1 fruit fly cellular context compared by ENCODE assay signal in genomic region chr4:787389-787822, dm6.
TF ChIP-seq lines count a peak whose summit lies in the region.

No protein-coding gene starts in this region.

TF ChIP-seq in whole organism, embryonic, 481 proteins besides CTCF, POLR2A, EP300 and RAD21 (continued from another document and continues in another):
- TF ChIP-seq CG7372 (GFP tag; IDR thresholded peaks at IDR 0.05; lab: Robert Waterston, UW) (no peak), CG6272 (GFP tag; IDR thresholded peaks at IDR 0.05; lab: Robert Waterston, UW) (no peak), CG4360 (GFP tag; IDR thresholded peaks at IDR 0.05; lab: Robert Waterston, UW) (no peak), Dip3 (GFP tag; optimal IDR thresholded peaks at IDR 0.05; lab: Kevin White, UChicago) (no peak), Max (GFP tag; optimal IDR thresholded peaks at IDR 0.05; lab: Kevin White, UChicago) (peak; percentile 7), CG17568 (GFP tag; optimal IDR thresholded peaks at IDR 0.05; lab: Kevin White, UChicago) (peak; percentile 34), Doc3 (GFP tag; IDR thresholded peaks at IDR 0.05; lab: Robert Waterston, UW; ENCODE audit: partially characterized antibody) (0 out of 3 replicates have a peak, but pooled peaks have one; percentile 35), CG33213 (GFP tag; optimal IDR thresholded peaks at IDR 0.05; lab: Kevin White, UChicago) (peak; percentile 10), sens (GFP tag; lab: Kevin White, UChicago) (peak; percentile 75), Trl (optimal IDR thresholded peaks at IDR 0.05; lab: Kevin White, UChicago) (no peak), Trl (GFP tag; optimal IDR thresholded peaks at IDR 0.05; lab: Kevin White, UChicago) (no peak), HLH4C (GFP tag; IDR thresholded peaks at IDR 0.05; lab: Robert Waterston, UW; ENCODE audit: partially characterized antibody) (peak; percentile 47; the same call in 2 of the 3 replicates), CG14667 (GFP tag; IDR thresholded peaks at IDR 0.05; lab: Robert Waterston, UW) (no peak), Chrac-16 (GFP tag; optimal IDR thresholded peaks at IDR 0.05; lab: Kevin White, UChicago) (no peak), insv (GFP tag; optimal IDR thresholded peaks at IDR 0.05; lab: Kevin White, UChicago) (no peak), sisA (GFP tag; IDR thresholded peaks at IDR 0.05; lab: Robert Waterston, UW) (no peak), da (GFP tag; optimal IDR thresholded peaks at IDR 0.05; lab: Kevin White, UChicago) (no peak), CG4617 (GFP tag; optimal IDR thresholded peaks at IDR 0.05; lab: Kevin White, UChicago; ENCODE audit: borderline replicate concordance) (peak; percentile 72), CG11247 (GFP tag; IDR thresholded peaks at IDR 0.05; lab: Robert Waterston, UW) (no peak), Dll (GFP tag; IDR thresholded peaks at IDR 0.05; lab: Robert Waterston, UW; ENCODE audit: partially characterized antibody) (peak; percentile 37; the same call in 2 of the 4 replicates), CG11456 (GFP tag; IDR thresholded peaks at IDR 0.05; lab: Robert Waterston, UW) (no peak), HLH3B (GFP tag; IDR thresholded peaks at IDR 0.05; lab: Robert Waterston, UW) (0 out of 2 replicates have a peak, but pooled peaks have one; percentile 20), vnd (GFP tag; IDR thresholded peaks at IDR 0.05; lab: Robert Waterston, UW; ENCODE audit: partially characterized antibody) (no peak), ab (GFP tag; optimal IDR thresholded peaks at IDR 0.05; lab: Kevin White, UChicago) (no peak), sr (GFP tag; IDR thresholded peaks at IDR 0.05; lab: Robert Waterston, UW) (no peak), sens-2 (GFP tag; IDR thresholded peaks at IDR 0.05; lab: Robert Waterston, UW) (no peak), CG3995 (GFP tag; optimal IDR thresholded peaks at IDR 0.05; lab: Kevin White, UChicago) (peak; percentile 37), CG15073 (GFP tag; optimal IDR thresholded peaks at IDR 0.05; lab: Kevin White, UChicago) (no peak), ara (GFP tag; IDR thresholded peaks at IDR 0.05; lab: Robert Waterston, UW) (no peak), CG8478 (optimal IDR thresholded peaks at IDR 0.05; lab: Kevin White, UChicago) (no peak), Jarid2 (GFP tag; optimal IDR thresholded peaks at IDR 0.05; lab: Kevin White, UChicago) (no peak), Hsf (GFP tag; optimal IDR thresholded peaks at IDR 0.05; lab: Kevin White, UChicago) (no peak), chinmo (GFP tag; IDR thresholded peaks at IDR 0.05; lab: Robert Waterston, UW; ENCODE audit: partially characterized antibody) (0 out of 4 replicates have a peak, but pooled peaks have one; percentile 32), stwl (tag; optimal IDR thresholded peaks at IDR 0.05; lab: Kevin White, UChicago) (peak; percentile 13), prd (optimal IDR thresholded peaks at IDR 0.05; lab: Kevin White, UChicago) (no peak), prd (GFP tag; IDR thresholded peaks at IDR 0.05; lab: Robert Waterston, UW) (no peak), pros (GFP tag; optimal IDR thresholded peaks at IDR 0.05; lab: Kevin White, UChicago) (no peak), lov (optimal IDR thresholded peaks at IDR 0.05; lab: Kevin White, UChicago) (no peak), lov (GFP tag; IDR thresholded peaks at IDR 0.05; lab: Robert Waterston, UW) (no peak), CG4730 (GFP tag; IDR thresholded peaks at IDR 0.05; lab: Robert Waterston, UW) (no peak), bbx (GFP tag; IDR thresholded peaks at IDR 0.05; lab: Robert Waterston, UW; ENCODE audit: partially characterized antibody) (peak; percentile 39; the same call in 1 of the 2 replicates), slbo (GFP tag; IDR thresholded peaks at IDR 0.05; lab: Robert Waterston, UW) (no peak), CG7357 (GFP tag; IDR thresholded peaks at IDR 0.05; lab: Robert Waterston, UW) (peak; percentile 78), NC2β (GFP tag; optimal IDR thresholded peaks at IDR 0.05; lab: Kevin White, UChicago) (peak; percentile 9), sug (tag; optimal IDR thresholded peaks at IDR 0.05; lab: Kevin White, UChicago) (no peak), ac (GFP tag; optimal IDR thresholded peaks at IDR 0.05; lab: Kevin White, UChicago) (peak; percentile 10), sc (optimal IDR thresholded peaks at IDR 0.05; lab: Kevin White, UChicago) (no peak), sc (GFP tag; optimal IDR thresholded peaks at IDR 0.05; lab: Kevin White, UChicago) (no peak), CG1024 (GFP tag; IDR thresholded peaks at IDR 0.05; lab: Robert Waterston, UW) (peak; percentile 96), dysf (GFP tag; IDR thresholded peaks at IDR 0.05; lab: Robert Waterston, UW) (no peak), dati (GFP tag; IDR thresholded peaks at IDR 0.05; lab: Robert Waterston, UW) (no peak), Fer1 (GFP tag; optimal IDR thresholded peaks at IDR 0.05; lab: Kevin White, UChicago) (peak; percentile 45), NC2α (GFP tag; optimal IDR thresholded peaks at IDR 0.05; lab: Kevin White, UChicago) (no peak), CG43689 (GFP tag; IDR thresholded peaks at IDR 0.05; lab: Robert Waterston, UW) (no peak), pb (GFP tag; optimal IDR thresholded peaks at IDR 0.05; lab: Kevin White, UChicago) (no peak), fd64A (GFP tag; optimal IDR thresholded peaks at IDR 0.05; lab: Kevin White, UChicago) (no peak), CG15479 (GFP tag; optimal IDR thresholded peaks at IDR 0.05; lab: Kevin White, UChicago) (no peak), ato (GFP tag; IDR thresholded peaks at IDR 0.05; lab: Robert Waterston, UW; ENCODE audit: partially characterized antibody) (0 out of 2 replicates have a peak, but pooled peaks have one; percentile 36), hbn (GFP tag; IDR thresholded peaks at IDR 0.05; lab: Robert Waterston, UW; ENCODE audit: partially characterized antibody) (no peak), hth (optimal IDR thresholded peaks at IDR 0.05; lab: Kevin White, UChicago) (no peak), Taf1 (GFP tag; IDR thresholded peaks at IDR 0.05; lab: Robert Waterston, UW) (no peak), eve (GFP tag; optimal IDR thresholded peaks at IDR 0.05; lab: Kevin White, UChicago) (no peak), CG30020 (tag; optimal IDR thresholded peaks at IDR 0.05; lab: Kevin White, UChicago) (peak; percentile 97), Rx (GFP tag; IDR thresholded peaks at IDR 0.05; lab: Robert Waterston, UW) (no peak), CG1832 (GFP tag; optimal IDR thresholded peaks at IDR 0.05; lab: Kevin White, UChicago) (no peak), ase (GFP tag; IDR thresholded peaks at IDR 0.05; lab: Robert Waterston, UW) (no peak), CG3065 (GFP tag; optimal IDR thresholded peaks at IDR 0.05; lab: Kevin White, UChicago) (no peak), HLHmδ (GFP tag; optimal IDR thresholded peaks at IDR 0.05; lab: Kevin White, UChicago) (no peak), CG16813 (GFP tag; IDR thresholded peaks at IDR 0.05; lab: Robert Waterston, UW; ENCODE audit: partially characterized antibody) (peak; percentile 53; the same call in 1 of the 3 replicates), cg (GFP tag; optimal IDR thresholded peaks at IDR 0.05; lab: Kevin White, UChicago) (no peak), gfzf (GFP tag; optimal IDR thresholded peaks at IDR 0.05; lab: Kevin White, UChicago) (no peak), cwo (GFP tag; optimal IDR thresholded peaks at IDR 0.05; lab: Kevin White, UChicago) (no peak), disco-r (GFP tag; optimal IDR thresholded peaks at IDR 0.05; lab: Kevin White, UChicago) (no peak), pnt (GFP tag; optimal IDR thresholded peaks at IDR 0.05; lab: Kevin White, UChicago) (no peak), gce (GFP tag; IDR thresholded peaks at IDR 0.05; lab: Robert Waterston, UW) (no peak), tll (GFP tag; optimal IDR thresholded peaks at IDR 0.05; lab: Kevin White, UChicago) (peak in 1 of 2 experiments; percentile 96), Bgb (GFP tag; IDR thresholded peaks at IDR 0.05; lab: Robert Waterston, UW; ENCODE audit: partially characterized antibody) (peak; percentile 48; the same call in 1 of the 2 replicates), CG13287 (GFP tag; IDR thresholded peaks at IDR 0.05; lab: Robert Waterston, UW; ENCODE audit: partially characterized antibody) (peak; percentile 55), corto (GFP tag; optimal IDR thresholded peaks at IDR 0.05; lab: Kevin White, UChicago) (no peak), so (GFP tag; IDR thresholded peaks at IDR 0.05; lab: Robert Waterston, UW) (no peak), dpn (GFP tag; optimal IDR thresholded peaks at IDR 0.05; lab: Kevin White, UChicago) (no peak), CG17829 (tag; optimal IDR thresholded peaks at IDR 0.05; lab: Kevin White, UChicago) (no peak), BtbVII (GFP tag; optimal IDR thresholded peaks at IDR 0.05; lab: Kevin White, UChicago) (no peak), CG11696 (GFP tag; IDR thresholded peaks at IDR 0.05; lab: Robert Waterston, UW) (no peak), Elba2 (GFP tag; optimal IDR thresholded peaks at IDR 0.05; lab: Kevin White, UChicago) (no peak), Mrtf (GFP tag; IDR thresholded peaks at IDR 0.05; lab: Robert Waterston, UW) (no peak), jumu (GFP tag; optimal IDR thresholded peaks at IDR 0.05; lab: Kevin White, UChicago) (no peak), scrt (GFP tag; optimal IDR thresholded peaks at IDR 0.05; lab: Kevin White, UChicago) (no peak), CG18476 (GFP tag; optimal IDR thresholded peaks at IDR 0.05; lab: Kevin White, UChicago) (no peak), tgo (GFP tag; IDR thresholded peaks at IDR 0.05; lab: Robert Waterston, UW) (no peak), CG17912 (GFP tag; optimal IDR thresholded peaks at IDR 0.05; lab: Kevin White, UChicago) (no peak), CG11085 (GFP tag; IDR thresholded peaks at IDR 0.05; lab: Robert Waterston, UW) (no peak), CG12769 (tag; optimal IDR thresholded peaks at IDR 0.05; lab: Kevin White, UChicago) (no peak), CG2120 (GFP tag; optimal IDR thresholded peaks at IDR 0.05; lab: Kevin White, UChicago) (no peak), Pdp1 (GFP tag; optimal IDR thresholded peaks at IDR 0.05; lab: Kevin White, UChicago) (no peak), toy (GFP tag; IDR thresholded peaks at IDR 0.05; lab: Robert Waterston, UW) (no peak), Lpt (GFP tag; optimal IDR thresholded peaks at IDR 0.05; lab: Kevin White, UChicago) (no peak), tx (GFP tag; optimal IDR thresholded peaks at IDR 0.05; lab: Kevin White, UChicago) (no peak), Sry-δ (GFP tag; optimal IDR thresholded peaks at IDR 0.05; lab: Kevin White, UChicago) (peak; percentile 72), Ets97D (GFP tag; optimal IDR thresholded peaks at IDR 0.05; lab: Kevin White, UChicago) (peak; percentile 31), CG10147 (GFP tag; optimal IDR thresholded peaks at IDR 0.05; lab: Kevin White, UChicago) (no peak), CG5953 (GFP tag; IDR thresholded peaks at IDR 0.05; lab: Robert Waterston, UW) (no peak), ftz-f1 (GFP tag; optimal IDR thresholded peaks at IDR 0.05; lab: Kevin White, UChicago) (no peak), row (GFP tag; IDR thresholded peaks at IDR 0.05; lab: Robert Waterston, UW) (peak; percentile 74; the same call in 2 of the 3 replicates), Nf-YC (tag; optimal IDR thresholded peaks at IDR 0.05; lab: Kevin White, UChicago) (no peak), MESR4 (GFP tag; optimal IDR thresholded peaks at IDR 0.05; lab: Kevin White, UChicago) (peak; percentile 98), hb (GFP tag; IDR thresholded peaks at IDR 0.05; lab: Robert Waterston, UW; ENCODE audit: partially characterized antibody) (no peak), hkb (optimal IDR thresholded peaks at IDR 0.05; lab: Kevin White, UChicago) (no peak), hkb (GFP tag; IDR thresholded peaks at IDR 0.05; lab: Robert Waterston, UW) (no peak), CG6765 (GFP tag; optimal IDR thresholded peaks at IDR 0.05; lab: Kevin White, UChicago) (no peak), CG10462 (GFP tag; optimal IDR thresholded peaks at IDR 0.05; lab: Kevin White, UChicago) (no peak), CG11560 (tag; IDR thresholded peaks at IDR 0.05; lab: Robert Waterston, UW) (no peak), nom (GFP tag; optimal IDR thresholded peaks at IDR 0.05; lab: Kevin White, UChicago) (peak; percentile 4), vvl (GFP tag; IDR thresholded peaks at IDR 0.05; lab: Robert Waterston, UW) (no peak), Kr (GFP tag; optimal IDR thresholded peaks at IDR 0.05; lab: Kevin White, UChicago) (no peak), CG12942 (GFP tag; optimal IDR thresholded peaks at IDR 0.05; lab: Kevin White, UChicago) (no peak), CG8089 (GFP tag; optimal IDR thresholded peaks at IDR 0.05; lab: Kevin White, UChicago) (peak; percentile 17), B-H2 (GFP tag; optimal IDR thresholded peaks at IDR 0.05; lab: Kevin White, UChicago) (peak; percentile 35), Lhr (GFP tag; optimal IDR thresholded peaks at IDR 0.05; lab: Kevin White, UChicago) (peak; percentile 9), Xbp1 (GFP tag; optimal IDR thresholded peaks at IDR 0.05; lab: Kevin White, UChicago) (peak; percentile 14), al (GFP tag; IDR thresholded peaks at IDR 0.05; lab: Robert Waterston, UW) (no peak), pzg (GFP tag; optimal IDR thresholded peaks at IDR 0.05; lab: Kevin White, UChicago) (peak; percentile 44), Atf6 (GFP tag; IDR thresholded peaks at IDR 0.05; lab: Robert Waterston, UW) (no peak), Sin3A (optimal IDR thresholded peaks at IDR 0.05; lab: Kevin White, UChicago) (no peak), CG18262 (tag; optimal IDR thresholded peaks at IDR 0.05; lab: Kevin White, UChicago) (no peak), onecut (GFP tag; IDR thresholded peaks at IDR 0.05; lab: Robert Waterston, UW) (0 out of 2 replicates have a peak, but pooled peaks have one; percentile 11), ssp (GFP tag; IDR thresholded peaks at IDR 0.05; lab: Robert Waterston, UW) (peak; percentile 93), CG32772 (GFP tag; IDR thresholded peaks at IDR 0.05; lab: Robert Waterston, UW) (no peak), fd102C (GFP tag; optimal IDR thresholded peaks at IDR 0.05; lab: Kevin White, UChicago) (no peak), CG1233 (GFP tag; optimal IDR thresholded peaks at IDR 0.05; lab: Kevin White, UChicago) (no peak), Adf1 (GFP tag; IDR thresholded peaks at IDR 0.05; lab: Robert Waterston, UW) (no peak), tup (GFP tag; optimal IDR thresholded peaks at IDR 0.05; lab: Kevin White, UChicago) (no peak), CG8290 (GFP tag; optimal IDR thresholded peaks at IDR 0.05; lab: Kevin White, UChicago) (no peak), CG8290 (tag; optimal IDR thresholded peaks at IDR 0.05; lab: Kevin White, UChicago) (peak in 1 of 2 experiments; percentile 54), Scr (GFP tag; IDR thresholded peaks at IDR 0.05; lab: Robert Waterston, UW; ENCODE audit: partially characterized antibody) (peak; percentile 51)
